Fruit fly (Drosophila melanogaster) whole organism, adult: ENCODE measurements around the gene CG11241.
"Not testable (repeated sequence)": the region's sequence is repeated elsewhere in the genome, so short reads cannot be mapped to it uniquely, and the experiment has no call there.

Source experiments
- CG1620 ChIP-seq: fragments of 200-800 bp; sonication (Bioruptor generic); optimal IDR thresholded peaks from 2 replicates; lab custom pipeline; 2016; ENCODE audit warnings: missing biosample characterization, missing genetic modification characterization
- CG7045 ChIP-seq: fragments of 200-800 bp; sonication (Bioruptor generic); optimal IDR thresholded peaks from 2 replicates; lab custom pipeline; 2017; ENCODE audit warnings: missing biosample characterization, mild to moderate bottlenecking, missing genetic modification characterization
- CG7101 ChIP-seq: fragments of 200-800 bp; sonication (Bioruptor generic); optimal IDR thresholded peaks from 2 replicates; lab custom pipeline; 2018; ENCODE audit warnings: missing biosample characterization, mild to moderate bottlenecking, missing genetic modification characterization, moderate library complexity
- Clk ChIP-seq: fragments of 200-800 bp; sonication (Bioruptor generic); optimal IDR thresholded peaks from 2 replicates; lab custom pipeline; 2017; ENCODE audit warnings: missing biosample characterization, missing genetic modification characterization
- Hr96 ChIP-seq: fragments of 200-800 bp; sonication (Bioruptor generic); optimal IDR thresholded peaks from 2 replicates; lab custom pipeline; 2016; ENCODE audit warnings: missing biosample characterization, missing genetic modification characterization
- bab1 ChIP-seq: fragments of 200-800 bp; sonication (Bioruptor generic); optimal IDR thresholded peaks from 3 replicates; lab custom pipeline; 2019; ENCODE audit warnings: missing biosample characterization, mild to moderate bottlenecking, missing genetic modification characterization, moderate library complexity
- cic ChIP-seq: fragments of 200-800 bp; sonication (Bioruptor generic); optimal IDR thresholded peaks from 2 replicates; lab custom pipeline; 2017; ENCODE audit warnings: missing biosample characterization, mild to moderate bottlenecking, missing genetic modification characterization, moderate library complexity
- cnc ChIP-seq, 2 experiments: fragments of >200 bp; optimal IDR thresholded peaks; 2 replicates each; lab custom pipeline; 2017
- kay ChIP-seq: fragments of 200-800 bp; sonication (Bioruptor generic); peaks from one replicate; lab custom pipeline; 2016; ENCODE audit warnings: missing biosample characterization, missing genetic modification characterization, borderline replicate concordance
- ovo ChIP-seq: fragments of 200-800 bp; sonication (Bioruptor generic); optimal IDR thresholded peaks from 2 replicates; lab custom pipeline; 2016; ENCODE audit warnings: missing biosample characterization, missing genetic modification characterization
- pad ChIP-seq: fragments of 200-800 bp; sonication (Bioruptor generic); optimal IDR thresholded peaks from 3 replicates; lab custom pipeline; 2017; ENCODE audit warnings: missing biosample characterization, missing genetic modification characterization, mild to moderate bottlenecking, moderate library complexity, missing genetic modification reagents
- tj ChIP-seq: fragments of 200-800 bp; sonication (Bioruptor generic); optimal IDR thresholded peaks from 3 replicates; lab custom pipeline; 2017; ENCODE audit warnings: missing biosample characterization, mild to moderate bottlenecking, missing genetic modification characterization, moderate library complexity
- toe ChIP-seq: fragments of 200-800 bp; sonication (Bioruptor generic); optimal IDR thresholded peaks from 2 replicates; lab custom pipeline; 2016; ENCODE audit warnings: missing biosample characterization, missing genetic modification characterization

DNA sequence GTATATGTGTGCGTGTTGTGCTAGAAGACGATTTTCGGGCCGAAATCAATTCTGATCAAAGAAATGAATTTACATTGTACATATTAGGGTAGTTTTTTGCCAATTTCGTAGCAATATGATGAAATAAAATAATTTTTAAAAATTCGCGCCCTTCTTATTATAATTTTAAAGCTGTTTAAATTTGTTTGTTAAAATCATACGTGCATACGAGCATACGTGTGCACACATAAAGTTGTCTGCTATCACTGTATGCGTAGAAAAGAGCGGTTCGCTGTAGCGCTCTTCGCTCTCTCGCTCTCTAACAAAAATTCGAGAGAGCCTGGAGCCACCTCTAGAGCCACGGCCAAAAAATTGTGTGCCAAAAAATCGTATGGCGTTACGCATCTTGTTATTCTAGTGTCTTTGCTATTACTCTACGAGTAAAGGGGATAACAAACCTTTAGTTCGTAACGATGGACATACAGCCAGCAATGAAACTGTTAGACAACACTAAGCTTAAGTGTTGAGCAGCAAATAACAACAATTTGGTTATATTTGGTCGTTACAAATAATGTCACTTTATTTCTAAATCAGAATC lies 17.4 kb downstream of the CG11241 start, which contains the start of gene mael:
- TF ChIP-seq kay (GFP tag; lab: Kevin White, UChicago); toe; CG7101; pad (GFP tag; lab: Kevin White, UChicago); bab1 (GFP tag; lab: Kevin White, UChicago); tj; Hr96 (GFP tag; lab: Kevin White, UChicago); cic (GFP tag; lab: Kevin White, UChicago); ovo (GFP tag; lab: Kevin White, UChicago); CG1620 (GFP tag; lab: Kevin White, UChicago); CG7045; cnc (optimal IDR thresholded peaks at IDR 0.05; lab: Kevin White, UChicago); Clk (GFP tag; lab: Kevin White, UChicago): not testable (repeated sequence)
